Worm (Caenorhabditis elegans) whole organism, L4 larva: ENCODE results near the gene R05F9.11.

ENCODE experiments used
- D1046.2 ChIP-seq: fragments of 200-800 bp; sonication (Bioruptor generic); IDR thresholded peaks from 2 replicates; pipeline ENCODE4 v1.3.6; 2022; ENCODE audit warnings: missing genetic modification characterization, missing compliant biosample characterization
- F26F4.8 ChIP-seq: fragments of 200-800 bp; sonication (Bioruptor generic); conservative IDR thresholded peaks from 2 replicates; pipeline ENCODE4 v1.3.6; 2022; ENCODE audit warnings: missing genetic modification characterization, missing compliant biosample characterization
- F37D6.2 ChIP-seq: sonication (generic microtip); optimal IDR thresholded peaks from 2 replicates; lab custom pipeline; 2016; ENCODE audit warnings: mild to moderate bottlenecking, missing genetic modification characterization, missing compliant biosample characterization
- T20F7.1 ChIP-seq: fragments of 200-800 bp; sonication (Bioruptor generic); optimal IDR thresholded peaks from 2 replicates; lab custom pipeline; 2018; ENCODE audit warnings: mild to moderate bottlenecking, missing genetic modification characterization, missing compliant biosample characterization
- Y5F2A.4 ChIP-seq: fragments of 200-800 bp; sonication (Bioruptor generic); optimal IDR thresholded peaks from 2 replicates; lab custom pipeline; 2018; ENCODE audit warnings: mild to moderate bottlenecking, missing genetic modification characterization, missing compliant biosample characterization
- ZK337.2 ChIP-seq: fragments of 200-800 bp; sonication (Bioruptor generic); IDR thresholded peaks from 2 replicates; pipeline ENCODE4 v1.3.6; 2022; ENCODE audit warnings: missing genetic modification reagents, missing genetic modification characterization, missing compliant biosample characterization
- aha-1 ChIP-seq: fragments of 150-350 bp; peaks from one replicate; lab custom pipeline; 2014; ENCODE audit warnings: missing biosample characterization, missing genetic modification characterization
- ama-1 ChIP-seq: fragments of 150-350 bp; optimal IDR thresholded peaks from 2 replicates; lab custom pipeline; 2014; ENCODE audit warnings: inconsistent platforms, mixed read lengths
- attf-4 ChIP-seq: sonication (generic microtip); optimal IDR thresholded peaks from 3 replicates; lab custom pipeline; 2017; ENCODE audit warnings: missing biosample characterization, missing genetic modification characterization
- ceh-28 ChIP-seq: fragments of 150-350 bp; optimal IDR thresholded peaks from 2 replicates; lab custom pipeline; 2014; ENCODE audit warnings: missing biosample characterization, missing genetic modification reagents, missing genetic modification characterization
- ceh-62 ChIP-seq: sonication (generic microtip); optimal IDR thresholded peaks from 2 replicates; lab custom pipeline; 2017; ENCODE audit warnings: missing biosample characterization, missing genetic modification characterization
- cey-2 ChIP-seq: sonication (generic microtip); optimal IDR thresholded peaks from 3 replicates; lab custom pipeline; 2017; ENCODE audit warnings: missing genetic modification characterization, mild to moderate bottlenecking, missing compliant biosample characterization, antibody characterized with exemption, borderline replicate concordance; ENCODE audit not compliant: insufficient read depth
- ctbp-1 ChIP-seq: fragments of 200-800 bp; sonication (Bioruptor generic); IDR thresholded peaks from 2 replicates; pipeline ENCODE4 v1.3.6; 2022; ENCODE audit warnings: missing genetic modification reagents, missing genetic modification characterization, missing compliant biosample characterization
- daf-12 ChIP-seq: fragments of 150-350 bp; optimal IDR thresholded peaks from 2 replicates; lab custom pipeline; 2014; ENCODE audit warnings: missing biosample characterization, missing genetic modification reagents, missing genetic modification characterization
- daf-16 ChIP-seq, 3 experiments: sonication (generic microtip); optimal IDR thresholded peaks; 2 replicates each; lab custom pipeline; 2016 to 2017; ENCODE audit warnings: missing genetic modification characterization in 3 of 3, missing genetic modification reagents in 3 of 3, mild to moderate bottlenecking in 2 of 3, missing compliant biosample characterization in 2 of 3, missing biosample characterization in 1 of 3, moderate library complexity in 1 of 3
- daf-8 ChIP-seq: fragments of 200-800 bp; sonication (Bioruptor generic); IDR thresholded peaks from 2 replicates; pipeline ENCODE4 v1.3.6; 2022; ENCODE audit warnings: missing genetic modification characterization, missing compliant biosample characterization
- dmd-6 ChIP-seq: fragments of 200-800 bp; sonication (Bioruptor generic); IDR thresholded peaks from 2 replicates; pipeline ENCODE4 v1.3.6; 2022; ENCODE audit warnings: missing genetic modification reagents, missing genetic modification characterization, missing compliant biosample characterization
- duxl-1 ChIP-seq: sonication (generic microtip); optimal IDR thresholded peaks from 2 replicates; lab custom pipeline; 2016; ENCODE audit warnings: mild to moderate bottlenecking, missing genetic modification characterization, moderate library complexity, missing compliant biosample characterization; ENCODE audit not compliant: poor library complexity
- dve-1 ChIP-seq: sonication (generic microtip); optimal IDR thresholded peaks from 2 replicates; lab custom pipeline; 2017; ENCODE audit warnings: antibody characterized with exemption, mild to moderate bottlenecking, missing genetic modification characterization, missing compliant biosample characterization; ENCODE audit not compliant: insufficient read depth
- gei-8 ChIP-seq: fragments of 200-800 bp; sonication (Bioruptor generic); optimal IDR thresholded peaks from 2 replicates; lab custom pipeline; 2018; ENCODE audit warnings: mild to moderate bottlenecking, missing genetic modification characterization, missing compliant biosample characterization
- hif-1 ChIP-seq, 2 experiments: sonication (generic microtip); optimal IDR thresholded peaks; 2 replicates each; lab custom pipeline; 2016 to 2017; ENCODE audit warnings: missing compliant biosample characterization in 2 of 2, missing genetic modification characterization in 2 of 2, missing genetic modification reagents in 2 of 2, missing genotype in 2 of 2, mild to moderate bottlenecking in 1 of 2
- lim-7 ChIP-seq: fragments of 200-800 bp; sonication (Bioruptor generic); IDR thresholded peaks from 2 replicates; pipeline ENCODE4 v1.3.6; 2022; ENCODE audit warnings: missing genetic modification characterization, missing compliant biosample characterization
- lin-1 ChIP-seq: fragments of 200-800 bp; sonication (Bioruptor generic); IDR thresholded peaks from 2 replicates; pipeline ENCODE4 v1.3.6; 2022; ENCODE audit warnings: missing genetic modification reagents, missing genetic modification characterization, missing compliant biosample characterization
- lin-15B ChIP-seq: fragments of 150-350 bp; sonication (generic microtip); optimal IDR thresholded peaks from 3 replicates; lab custom pipeline; 2014; ENCODE audit warnings: missing biosample characterization, missing genetic modification characterization
- lin-29 ChIP-seq: fragments of 200-800 bp; sonication (Bioruptor generic); IDR thresholded peaks from 2 replicates; pipeline ENCODE4 v1.3.6; 2022; ENCODE audit warnings: missing genetic modification reagents, missing genetic modification characterization, missing compliant biosample characterization
- lin-38 ChIP-seq: fragments of 200-800 bp; sonication (Bioruptor generic); IDR thresholded peaks from 2 replicates; pipeline ENCODE4 v1.3.6; 2022; ENCODE audit warnings: missing genetic modification reagents, missing genetic modification characterization, missing compliant biosample characterization
- lin-39 ChIP-seq: fragments of 150-350 bp; optimal IDR thresholded peaks from 2 replicates; lab custom pipeline; 2014; ENCODE audit warnings: missing biosample characterization, missing genetic modification reagents, missing genetic modification characterization
- lir-3 ChIP-seq: sonication (generic microtip); optimal IDR thresholded peaks from 2 replicates; lab custom pipeline; 2016; ENCODE audit warnings: mild to moderate bottlenecking, missing genetic modification characterization, missing compliant biosample characterization
- mdl-1 ChIP-seq, 2 experiments: fragments of 150-350 bp in 1 of 2; sonication (generic microtip) in 1 of 2; optimal IDR thresholded peaks; 2 replicates each; lab custom pipeline; 2014 to 2017; ENCODE audit warnings: missing biosample characterization in 2 of 2, missing genetic modification characterization in 2 of 2
- mep-1 ChIP-seq: fragments of 150-350 bp; sonication (generic microtip); optimal IDR thresholded peaks from 3 replicates; lab custom pipeline; 2014; ENCODE audit warnings: missing biosample characterization, missing genetic modification characterization
- mes-2 ChIP-seq: sonication (generic microtip); optimal IDR thresholded peaks from 2 replicates; lab custom pipeline; 2016; ENCODE audit warnings: missing genotype, mild to moderate bottlenecking, missing genetic modification characterization, missing compliant biosample characterization; ENCODE audit not compliant: poor library complexity, severe bottlenecking
- mxl-3 ChIP-seq: fragments of 200-800 bp; sonication (Bioruptor generic); optimal IDR thresholded peaks from 2 replicates; lab custom pipeline; 2018; ENCODE audit warnings: mild to moderate bottlenecking, missing genetic modification characterization, missing compliant biosample characterization
- nhr-10 ChIP-seq: fragments of 150-350 bp; optimal IDR thresholded peaks from 2 replicates; lab custom pipeline; 2014; ENCODE audit warnings: missing biosample characterization, missing genetic modification characterization
- nhr-102 ChIP-seq: sonication (generic microtip); optimal IDR thresholded peaks from 2 replicates; lab custom pipeline; 2016; ENCODE audit warnings: mild to moderate bottlenecking, missing genetic modification characterization, moderate library complexity, missing compliant biosample characterization
- nhr-42 ChIP-seq: fragments of 200-800 bp; sonication (Bioruptor generic); IDR thresholded peaks from 2 replicates; pipeline ENCODE4 v1.3.6; 2022; ENCODE audit warnings: missing genetic modification characterization, missing compliant biosample characterization
- nhr-6 ChIP-seq: fragments of 150-350 bp; optimal IDR thresholded peaks from 2 replicates; lab custom pipeline; 2014; ENCODE audit warnings: missing biosample characterization, missing genetic modification characterization
- nhr-77 ChIP-seq: fragments of 150-350 bp; optimal IDR thresholded peaks from 2 replicates; lab custom pipeline; 2014; ENCODE audit warnings: missing biosample characterization, missing genetic modification characterization
- php-3 ChIP-seq: fragments of 200-800 bp; sonication (Bioruptor generic); IDR thresholded peaks from 2 replicates; pipeline ENCODE4 v1.3.6; 2022; ENCODE audit warnings: missing genetic modification reagents, missing genetic modification characterization, missing compliant biosample characterization
- set-16 ChIP-seq: fragments of 200-800 bp; sonication (Bioruptor generic); IDR thresholded peaks from 2 replicates; pipeline ENCODE4 v1.3.6; 2022; ENCODE audit warnings: missing genetic modification reagents, missing genetic modification characterization, missing compliant biosample characterization
- snpc-1.2 ChIP-seq: fragments of 200-800 bp; sonication (Bioruptor generic); IDR thresholded peaks from 2 replicates; pipeline ENCODE4 v1.3.6; 2022; ENCODE audit warnings: missing genetic modification reagents, missing genetic modification characterization, missing compliant biosample characterization
- snpc-4 ChIP-seq: fragments of 150-350 bp; optimal IDR thresholded peaks from 2 replicates; lab custom pipeline; 2014; ENCODE audit warnings: missing biosample characterization, missing genetic modification characterization
- spr-1 ChIP-seq: sonication (generic microtip); optimal IDR thresholded peaks from 2 replicates; lab custom pipeline; 2016; ENCODE audit warnings: mild to moderate bottlenecking, missing genetic modification characterization, missing compliant biosample characterization
- tag-97 ChIP-seq: fragments of 200-800 bp; sonication (Bioruptor generic); IDR thresholded peaks from 2 replicates; pipeline ENCODE4 v1.3.6; 2022; ENCODE audit warnings: missing genetic modification characterization, missing compliant biosample characterization
- tra-1 ChIP-seq: fragments of 200-800 bp; sonication (Bioruptor generic); IDR thresholded peaks from 2 replicates; pipeline ENCODE4 v1.3.6; 2022; ENCODE audit warnings: missing genetic modification reagents, missing genetic modification characterization, missing compliant biosample characterization
- unc-130 ChIP-seq: sonication (generic microtip); optimal IDR thresholded peaks from 2 replicates; lab custom pipeline; 2016; ENCODE audit warnings: missing genetic modification reagents, missing genetic modification characterization, missing compliant biosample characterization
- vab-7 ChIP-seq: fragments of 200-800 bp; sonication (Bioruptor generic); IDR thresholded peaks from 2 replicates; pipeline ENCODE4 v1.3.6; 2022; ENCODE audit warnings: missing genetic modification reagents, missing genetic modification characterization, missing compliant biosample characterization
- zfp-3 ChIP-seq: fragments of 200-800 bp; sonication (Bioruptor generic); conservative IDR thresholded peaks from 2 replicates; pipeline ENCODE4 v1.3.6; 2022; ENCODE audit warnings: missing genetic modification reagents, missing genetic modification characterization, missing compliant biosample characterization
- zip-11 ChIP-seq: fragments of 200-800 bp; sonication (Bioruptor generic); IDR thresholded peaks from 2 replicates; pipeline ENCODE4 v1.3.6; 2022; ENCODE audit warnings: missing genetic modification characterization, missing compliant biosample characterization

Gene R05F9.11

ce11 chrII:4882498-4882897 is 31.5 kb downstream of the R05F9.11 start:
- TF ChIP-seq ZK337.2 (GFP tag; lab: Robert Waterston, UW): no peak
- peak; percentile 27 for TF ChIP-seq dve-1 (tag; lab: Kevin White, UChicago)
- 0 out of 2 replicates have a peak, but pooled peaks have one; percentile 7 for TF ChIP-seq lim-7 (GFP tag; lab: Robert Waterston, UW)
- peak; percentile 3 for TF ChIP-seq aha-1 (tag; lab: Kevin White, UChicago)
- TF ChIP-seq daf-16 (GFP tag; optimal IDR thresholded peaks at IDR 0.05; lab: Kevin White, UChicago): no peak
- TF ChIP-seq daf-16 (tag; optimal IDR thresholded peaks at IDR 0.05; lab: Kevin White, UChicago): peak; percentile 75
- TF ChIP-seq nhr-42 (GFP tag; lab: Robert Waterston, UW): no peak
- TF ChIP-seq lin-29 (GFP tag; lab: Robert Waterston, UW): no peak
- no peak for TF ChIP-seq lin-38 (GFP tag; lab: Robert Waterston, UW)

DNA sequence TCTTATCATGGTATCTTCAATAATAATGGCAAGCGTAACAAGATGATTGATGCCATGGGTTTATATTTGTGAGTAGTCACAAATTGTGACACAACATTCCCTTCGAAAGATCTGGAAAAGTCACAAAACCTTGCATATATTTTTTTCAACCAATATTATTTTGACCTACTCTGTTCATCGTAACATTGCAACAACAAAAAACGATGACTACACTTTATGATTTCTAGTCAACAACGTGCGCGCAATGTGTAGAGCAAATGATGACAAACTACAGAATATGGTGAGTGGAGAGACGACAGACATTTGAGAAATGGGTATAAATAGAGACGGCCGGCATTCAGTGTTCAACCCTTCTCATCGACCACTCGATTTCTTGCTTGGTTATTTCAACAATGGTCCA is 32.3 kb downstream of the R05F9.11 start, which contains the start of gene gst-7:
gst-7 (plus strand) TSS at position 336 of the 400 bp plus-strand sequence.
- TF ChIP-seq php-3 (GFP tag; lab: Robert Waterston, UW): peak; percentile 68
- peak; percentile 77 for TF ChIP-seq cey-2 (tag; lab: Kevin White, UChicago)
- no peak for TF ChIP-seq daf-16 (GFP tag; optimal IDR thresholded peaks at IDR 0.05; lab: Kevin White, UChicago)
- peak; percentile 89 for TF ChIP-seq daf-16 (tag; optimal IDR thresholded peaks at IDR 0.05; lab: Kevin White, UChicago)
- TF ChIP-seq T20F7.1: no peak
- TF ChIP-seq ceh-62: no peak
- no peak for TF ChIP-seq tag-97 (GFP tag; lab: Robert Waterston, UW)
- TF ChIP-seq ctbp-1: no peak
- no peak for TF ChIP-seq F26F4.8
- TF ChIP-seq snpc-4 (tag; lab: Kevin White, UChicago): no peak
- peak in 1 of 2 experiments; percentile 11 for TF ChIP-seq hif-1 (tag; optimal IDR thresholded peaks at IDR 0.05; lab: Kevin White, UChicago)
- TF ChIP-seq dve-1 (tag; lab: Kevin White, UChicago): peak; percentile 83
- no peak for TF ChIP-seq vab-7
- no peak for TF ChIP-seq unc-130 (GFP tag; lab: Kevin White, UChicago)
- TF ChIP-seq duxl-1 (tag; lab: Kevin White, UChicago): no peak
- TF ChIP-seq mep-1 (tag; lab: Kevin White, UChicago): peak; percentile 28
- peak; percentile 95 for TF ChIP-seq nhr-102 (tag; lab: Kevin White, UChicago)
- TF ChIP-seq Y5F2A.4 (GFP tag; lab: Kevin White, UChicago): no peak
- peak; percentile 39 for TF ChIP-seq nhr-77 (tag; lab: Kevin White, UChicago)
- TF ChIP-seq ama-1 (lab: Kevin White, UChicago): no peak
- no peak for TF ChIP-seq set-16 (GFP tag; lab: Robert Waterston, UW)
- peak; percentile 95 for TF ChIP-seq mxl-3 (GFP tag; lab: Kevin White, UChicago)
- TF ChIP-seq mdl-1 (tag; optimal IDR thresholded peaks at IDR 0.05; lab: Kevin White, UChicago): peak in 1 of 2 experiments; percentile 53
- TF ChIP-seq attf-4 (tag; lab: Kevin White, UChicago): no peak
- TF ChIP-seq lir-3 (tag; lab: Kevin White, UChicago): no peak
- no peak for TF ChIP-seq F37D6.2 (tag; lab: Kevin White, UChicago)
- TF ChIP-seq zip-11 (GFP tag; lab: Robert Waterston, UW): no peak
- TF ChIP-seq daf-12: no peak
- no peak for TF ChIP-seq lim-7 (GFP tag; lab: Robert Waterston, UW)
- no peak for TF ChIP-seq nhr-6 (tag; lab: Kevin White, UChicago)
- TF ChIP-seq daf-8 (GFP tag; lab: Robert Waterston, UW): no peak
- no peak for TF ChIP-seq D1046.2 (GFP tag; lab: Robert Waterston, UW)
- TF ChIP-seq tra-1: 0 out of 2 replicates have a peak, but pooled peaks have one; percentile 20
- no peak for TF ChIP-seq nhr-10
- no peak for TF ChIP-seq lin-1 (GFP tag; lab: Robert Waterston, UW)
- TF ChIP-seq zfp-3 (GFP tag; lab: Robert Waterston, UW): no peak
- TF ChIP-seq mes-2 (tag; lab: Kevin White, UChicago): peak; percentile 18
- no peak for TF ChIP-seq lin-39
- no peak for TF ChIP-seq gei-8 (GFP tag; lab: Kevin White, UChicago)
- TF ChIP-seq snpc-1.2 (GFP tag; lab: Robert Waterston, UW): no peak
- no peak for TF ChIP-seq lin-15B (tag; lab: Kevin White, UChicago)
- no peak for TF ChIP-seq spr-1 (tag; lab: Kevin White, UChicago)
- peak; percentile 73 for TF ChIP-seq dmd-6 (GFP tag; lab: Robert Waterston, UW)
- TF ChIP-seq ceh-28 (tag; lab: Kevin White, UChicago): no peak
